Worm (Caenorhabditis elegans) whole organism, midembryonic: Measurements from ENCODE around the gene T20G5.12.

Experiments used
- T22C8.4 ChIP-seq: fragments of 200-800 bp; sonication (Bioruptor generic); IDR thresholded peaks from 2 replicates; pipeline ENCODE4 v1.3.6; 2022; ENCODE audit warnings: missing genetic modification characterization, missing compliant biosample characterization
- cog-1 ChIP-seq: sonication (generic microtip); optimal IDR thresholded peaks from 2 replicates; lab custom pipeline; 2016; ENCODE audit warnings: missing genetic modification characterization, missing compliant biosample characterization
- flt-1 ChIP-seq: fragments of 200-800 bp; sonication (Bioruptor generic); IDR thresholded peaks from 2 replicates; pipeline ENCODE4 v1.3.6; 2022; ENCODE audit warnings: missing genetic modification characterization, missing compliant biosample characterization
- klf-2 ChIP-seq: fragments of 200-800 bp; sonication (Bioruptor generic); conservative IDR thresholded peaks from 2 replicates; pipeline ENCODE4 v1.3.6; 2022; ENCODE audit warnings: missing genetic modification reagents, missing genetic modification characterization, missing compliant biosample characterization
- med-1 ChIP-seq: sonication (generic microtip); optimal IDR thresholded peaks from 2 replicates; lab custom pipeline; 2017; ENCODE audit warnings: missing genetic modification characterization, mild to moderate bottlenecking, missing compliant biosample characterization, antibody characterized with exemption, missing genetic modification reagents; ENCODE audit not compliant: insufficient read depth
- ref-1 ChIP-seq: fragments of 200-800 bp; sonication (Bioruptor generic); conservative IDR thresholded peaks from 2 replicates; pipeline ENCODE4 v1.3.6; 2022; ENCODE audit warnings: missing genetic modification reagents, missing genetic modification characterization, missing compliant biosample characterization
- ztf-23 ChIP-seq: fragments of 200-800 bp; sonication (Bioruptor generic); IDR thresholded peaks from 2 replicates; pipeline ENCODE4 v1.3.6; 2022; ENCODE audit warnings: missing genetic modification reagents, missing genetic modification characterization, missing compliant biosample characterization

DNA sequence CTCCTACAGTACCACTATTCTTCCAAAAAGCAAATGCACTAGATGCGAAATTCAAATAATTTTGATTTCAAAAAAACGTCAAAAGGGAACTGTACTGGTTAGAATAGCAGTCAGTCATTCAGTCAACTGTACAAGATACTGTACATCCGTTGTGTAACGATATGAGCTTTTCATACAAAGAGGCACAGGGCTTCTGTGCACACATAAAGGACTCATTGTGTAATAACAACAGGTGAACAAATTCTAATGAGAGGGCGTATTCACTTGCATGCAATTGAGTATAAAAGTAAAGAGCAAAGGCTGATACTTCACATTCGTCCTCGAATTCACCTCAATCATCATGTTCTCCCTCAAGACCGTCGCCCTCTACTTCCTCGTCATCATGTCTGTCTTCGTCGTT is 4.0 kb upstream of the T20G5.12 start, which contains the start of gene dod-6:
- TF ChIP-seq ref-1 (no peak), ztf-23 (no peak), klf-2 (no peak), med-1 (no peak), T22C8.4 (GFP tag; lab: Robert Waterston, UW) (no peak), flt-1 (GFP tag; lab: Robert Waterston, UW) (no peak), cog-1 (tag; lab: Kevin White, UChicago) (no peak)
